Comparison of ENCODE assay signal across 5 fruit fly cellular contexts in the genomic region with DNA sequence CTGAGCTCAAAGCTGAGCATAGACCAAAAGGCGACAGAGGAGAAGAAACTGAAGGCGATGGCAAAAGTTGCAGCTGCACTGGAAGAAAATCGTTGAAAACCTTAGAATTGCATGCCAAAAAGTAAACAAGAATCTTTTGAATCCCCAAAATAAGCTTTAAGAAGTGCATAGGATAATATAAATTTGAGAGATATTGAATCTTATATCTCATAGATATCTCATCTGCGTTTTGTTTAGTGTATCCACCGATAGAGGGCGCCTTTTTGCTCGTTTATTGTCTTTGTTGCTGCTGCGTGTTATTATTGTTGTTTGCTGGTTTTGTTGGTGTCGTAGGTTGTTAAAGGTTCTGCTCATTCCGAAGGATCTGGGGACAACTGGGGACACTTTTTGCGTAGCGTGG.
A peak's percentile ranks its signal among the peaks of the same experiment; 100 is the strongest.
TF ChIP-seq lines count a peak whose summit lies in the region.

No protein-coding gene starts in this region.

- peak; percentile 56 to 59 for TF ChIP-seq CTCF in S2 (optimal IDR thresholded peaks at IDR 0.05; lab: Kevin White, UChicago)
- peak; percentile 75 for TF ChIP-seq CTCF in whole organism, embryonic (GFP tag; optimal IDR thresholded peaks at IDR 0.05; lab: Kevin White, UChicago)

TF ChIP-seq in whole organism, embryonic, 481 proteins besides CTCF, POLR2A, EP300 and RAD21 (continues in another document):
- TF ChIP-seq slbo (GFP tag; IDR thresholded peaks at IDR 0.05; lab: Robert Waterston, UW), result peak; percentile 38
- TF ChIP-seq twi (tag; optimal IDR thresholded peaks at IDR 0.05; lab: Kevin White, UChicago), result no peak
- peak; percentile 11 for TF ChIP-seq gem (tag; optimal IDR thresholded peaks at IDR 0.05; lab: Kevin White, UChicago)
- peak; percentile 19 for TF ChIP-seq CG15269 (tag; optimal IDR thresholded peaks at IDR 0.05; lab: Kevin White, UChicago)
- peak; percentile 1 for TF ChIP-seq Hr39 (optimal IDR thresholded peaks at IDR 0.05; lab: Kevin White, UChicago)
- peak; percentile 24 for TF ChIP-seq sens (GFP tag; lab: Kevin White, UChicago)
- TF ChIP-seq Hr51 (GFP tag; optimal IDR thresholded peaks at IDR 0.05; lab: Kevin White, UChicago), result peak in 1 of 2 experiments; percentile 46
- TF ChIP-seq Optix (GFP tag; IDR thresholded peaks at IDR 0.05; lab: Robert Waterston, UW), result 0 out of 3 replicates have a peak, but pooled peaks have one; percentile 11
- TF ChIP-seq Xbp1 (GFP tag; optimal IDR thresholded peaks at IDR 0.05; lab: Kevin White, UChicago), result peak; percentile 25
- peak; percentile 17 for TF ChIP-seq CG12391 (tag; optimal IDR thresholded peaks at IDR 0.05; lab: Kevin White, UChicago)
- peak; percentile 15 for TF ChIP-seq CG11504 (tag; optimal IDR thresholded peaks at IDR 0.05; lab: Kevin White, UChicago)
- no peak for TF ChIP-seq z (GFP tag; IDR thresholded peaks at IDR 0.05; lab: Robert Waterston, UW)
- peak; percentile 26 for TF ChIP-seq lab (GFP tag; optimal IDR thresholded peaks at IDR 0.05; lab: Kevin White, UChicago)
- TF ChIP-seq Oli (tag; optimal IDR thresholded peaks at IDR 0.05; lab: Kevin White, UChicago), result peak; percentile 12
- TF ChIP-seq sisA (GFP tag; IDR thresholded peaks at IDR 0.05; lab: Robert Waterston, UW), result peak; percentile 21; the same call in 1 of the 2 replicates
- peak; percentile 30 for TF ChIP-seq CG2120 (GFP tag; optimal IDR thresholded peaks at IDR 0.05; lab: Kevin White, UChicago)
- peak; percentile 23 for TF ChIP-seq Sox102F (GFP tag; optimal IDR thresholded peaks at IDR 0.05; lab: Kevin White, UChicago)
- TF ChIP-seq Ptx1 (GFP tag; IDR thresholded peaks at IDR 0.05; lab: Robert Waterston, UW), result 0 out of 2 replicates have a peak, but pooled peaks have one; percentile 6
- TF ChIP-seq tio (GFP tag; optimal IDR thresholded peaks at IDR 0.05; lab: Kevin White, UChicago), result no peak
- TF ChIP-seq gsb (GFP tag; IDR thresholded peaks at IDR 0.05; lab: Robert Waterston, UW), result no peak
- peak; percentile 26; the same call in 1 of the 2 replicates for TF ChIP-seq CG10366 (GFP tag; IDR thresholded peaks at IDR 0.05; lab: Robert Waterston, UW)

TF ChIP-seq in whole organism, prepupa, 60 proteins besides CTCF, POLR2A, EP300 and RAD21:
- TF ChIP-seq Met (GFP tag; optimal IDR thresholded peaks at IDR 0.05; lab: Kevin White, UChicago) (peak; percentile 24), Smox (GFP tag; optimal IDR thresholded peaks at IDR 0.05; lab: Kevin White, UChicago) (peak; percentile 2), net (GFP tag; optimal IDR thresholded peaks at IDR 0.05; lab: Kevin White, UChicago) (peak; percentile 15), Hr39 (GFP tag; optimal IDR thresholded peaks at IDR 0.05; lab: Kevin White, UChicago) (peak; percentile 22), fd85E (GFP tag; optimal IDR thresholded peaks at IDR 0.05; lab: Kevin White, UChicago) (no peak), CG8119 (GFP tag; IDR thresholded peaks at IDR 0.05; lab: Robert Waterston, UW) (0 out of 3 replicates have a peak, but pooled peaks have one; percentile 23), Sox14 (GFP tag; optimal IDR thresholded peaks at IDR 0.05; lab: Kevin White, UChicago) (no peak), topi (GFP tag; optimal IDR thresholded peaks at IDR 0.05; lab: Kevin White, UChicago) (no peak), CG32006 (GFP tag; optimal IDR thresholded peaks at IDR 0.05; lab: Kevin White, UChicago) (peak; percentile 28), OdsH (GFP tag; optimal IDR thresholded peaks at IDR 0.05; lab: Kevin White, UChicago) (peak; percentile 28), CG31627 (GFP tag; optimal IDR thresholded peaks at IDR 0.05; lab: Kevin White, UChicago) (peak; percentile 22), svp (GFP tag; lab: Kevin White, UChicago) (peak; percentile 57)

TF ChIP-seq in whole organism, pupa, 21 proteins besides CTCF, POLR2A, EP300 and RAD21:
- no peak for TF ChIP-seq Pif1A (GFP tag; optimal IDR thresholded peaks at IDR 0.05; lab: Kevin White, UChicago)
- no peak for TF ChIP-seq CG8301 (tag; optimal IDR thresholded peaks at IDR 0.05; lab: Kevin White, UChicago)
- TF ChIP-seq Ets98B (GFP tag; IDR thresholded peaks at IDR 0.05; lab: Robert Waterston, UW), result no peak
- TF ChIP-seq CG10348 (GFP tag; IDR thresholded peaks at IDR 0.05; lab: Robert Waterston, UW), result no peak
- TF ChIP-seq rn (GFP tag; IDR thresholded peaks at IDR 0.05; lab: Robert Waterston, UW), result no peak
- TF ChIP-seq CG17806 (tag; optimal IDR thresholded peaks at IDR 0.05; lab: Kevin White, UChicago), result no peak
- TF ChIP-seq CG8159 (tag; optimal IDR thresholded peaks at IDR 0.05; lab: Kevin White, UChicago), result peak; percentile 23
- no peak for TF ChIP-seq EcR (GFP tag; optimal IDR thresholded peaks at IDR 0.05; lab: Kevin White, UChicago)
- TF ChIP-seq CG9948 (tag; optimal IDR thresholded peaks at IDR 0.05; lab: Kevin White, UChicago), result no peak
- TF ChIP-seq CG14655 (GFP tag; optimal IDR thresholded peaks at IDR 0.05; lab: Kevin White, UChicago), result peak; percentile 4
- TF ChIP-seq CG15710 (tag; optimal IDR thresholded peaks at IDR 0.05; lab: Kevin White, UChicago), result peak; percentile 9

TF ChIP-seq in whole organism, wandering third instar larva, 38 proteins besides CTCF, POLR2A, EP300 and RAD21:
- TF ChIP-seq Sp1 (GFP tag; optimal IDR thresholded peaks at IDR 0.05; lab: Kevin White, UChicago) (peak; percentile 11), h (GFP tag; optimal IDR thresholded peaks at IDR 0.05; lab: Kevin White, UChicago) (peak; percentile 1), dmrt93B (GFP tag; optimal IDR thresholded peaks at IDR 0.05; lab: Kevin White, UChicago) (no peak)
